Worm (Caenorhabditis elegans) whole organism, late embryonic: ENCODE measurements around the gene slc-25A32.

Source experiments
- K02D7.2 ChIP-seq: sonication (generic microtip); optimal IDR thresholded peaks from 2 replicates; lab custom pipeline; 2017; ENCODE audit warnings: mild to moderate bottlenecking, missing genetic modification characterization, missing compliant biosample characterization
- K09A11.1 ChIP-seq: sonication (generic microtip); optimal IDR thresholded peaks from 2 replicates; lab custom pipeline; 2017; ENCODE audit warnings: antibody characterized with exemption, mild to moderate bottlenecking, missing genetic modification characterization, missing compliant biosample characterization; ENCODE audit not compliant: insufficient read depth
- ahr-1 ChIP-seq: sonication (generic microtip); optimal IDR thresholded peaks from 2 replicates; lab custom pipeline; 2016; ENCODE audit warnings: missing genetic modification characterization, missing compliant biosample characterization
- ama-1 ChIP-seq: fragments of 150-350 bp; optimal IDR thresholded peaks from 2 replicates; lab custom pipeline; 2014
- ceh-45 ChIP-seq: fragments of 200-800 bp; sonication (Bioruptor generic); IDR thresholded peaks from 2 replicates; pipeline ENCODE4 v1.3.6; 2022; ENCODE audit warnings: missing genetic modification reagents, missing genetic modification characterization, missing compliant biosample characterization
- elt-2 ChIP-seq: sonication (generic microtip); optimal IDR thresholded peaks from 2 replicates; lab custom pipeline; 2016; ENCODE audit warnings: missing genetic modification reagents, missing genetic modification characterization, missing compliant biosample characterization
- nhr-11 ChIP-seq: fragments of 150-350 bp; optimal IDR thresholded peaks from 2 replicates; lab custom pipeline; 2014; ENCODE audit warnings: missing biosample characterization, missing genetic modification characterization
- pha-4 ChIP-seq: fragments of 150-350 bp; optimal IDR thresholded peaks from 2 replicates; lab custom pipeline; 2018; ENCODE audit warnings: missing biosample characterization, missing genetic modification reagents, missing genetic modification characterization
- ttx-3 ChIP-seq: sonication (generic microtip); optimal IDR thresholded peaks from 2 replicates; lab custom pipeline; 2016; ENCODE audit warnings: missing genetic modification reagents, missing genetic modification characterization, missing compliant biosample characterization

DNA sequence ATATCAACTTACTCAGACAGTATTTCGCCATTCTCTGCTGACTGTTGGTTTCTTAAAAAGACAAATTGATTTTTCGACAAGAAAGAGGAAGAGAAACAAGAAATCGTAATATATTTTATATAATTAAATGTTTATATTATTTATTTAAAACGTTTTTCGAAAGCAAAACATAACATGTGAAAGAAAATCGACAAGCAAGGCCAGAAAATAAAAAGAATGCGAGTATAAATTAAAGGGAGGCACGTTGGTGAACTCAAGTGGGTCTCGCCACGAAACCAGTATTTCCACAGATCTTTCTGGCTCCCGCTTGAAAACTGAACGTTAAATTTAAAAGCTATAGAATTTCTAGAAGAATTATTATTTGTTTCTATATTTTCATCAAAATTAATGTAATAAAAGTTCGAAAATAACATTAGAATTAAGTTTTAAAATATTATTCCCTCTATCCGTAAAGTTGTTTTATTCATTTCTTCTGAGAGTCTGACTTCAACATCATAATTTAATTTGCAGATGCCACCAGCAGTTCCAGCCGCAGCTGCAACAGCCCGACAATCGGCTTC lies 7.1 kb downstream of the slc-25A32 start, which contains the start of the genes nst-1 and cct-4:
- no peak for TF ChIP-seq ttx-3
- no peak for TF ChIP-seq pha-4 (tag; lab: Kevin White, UChicago)
- TF ChIP-seq elt-2 (tag; lab: Kevin White, UChicago), result no peak
- TF ChIP-seq ahr-1 (tag; lab: Kevin White, UChicago), result no peak
- no peak for TF ChIP-seq ama-1
- TF ChIP-seq ceh-45 (GFP tag; lab: Robert Waterston, UW), result no peak
- TF ChIP-seq K09A11.1 (tag; lab: Kevin White, UChicago), result no peak
- no peak for TF ChIP-seq nhr-11 (tag; lab: Kevin White, UChicago)
- no peak for TF ChIP-seq K02D7.2
